Worm (Caenorhabditis elegans): Measurements from ENCODE around the gene T20F7.3.

ce11 chrX:16813148-16813547, 47.0 kb upstream of the T20F7.3 start:
- peak; percentile 5 for TF ChIP-seq nhr-90 (tag; optimal IDR thresholded peaks at IDR 0.05)
- TF ChIP-seq let-526 (GFP tag; IDR thresholded peaks at IDR 0.05): no peak
- no peak for TF ChIP-seq hrde-1 (tag; optimal IDR thresholded peaks at IDR 0.05; ENCODE audit: borderline replicate concordance)
- TF ChIP-seq ceh-100 (GFP tag; IDR thresholded peaks at IDR 0.05): no peak
- no peak for TF ChIP-seq K11D2.4 (GFP tag; IDR thresholded peaks at IDR 0.05)
- TF ChIP-seq efl-1 (GFP tag; optimal IDR thresholded peaks at IDR 0.05): no peak
- TF ChIP-seq attf-6 (GFP tag; IDR thresholded peaks at IDR 0.05): no peak
- peak; percentile 67 for TF ChIP-seq nhr-80 (tag; optimal IDR thresholded peaks at IDR 0.05)
- TF ChIP-seq ccch-3 (GFP tag; optimal IDR thresholded peaks at IDR 0.05): no peak
